Fruit fly (Drosophila melanogaster): Measurements from ENCODE around the gene inaF-C.

The inaF-C gene

DNA sequence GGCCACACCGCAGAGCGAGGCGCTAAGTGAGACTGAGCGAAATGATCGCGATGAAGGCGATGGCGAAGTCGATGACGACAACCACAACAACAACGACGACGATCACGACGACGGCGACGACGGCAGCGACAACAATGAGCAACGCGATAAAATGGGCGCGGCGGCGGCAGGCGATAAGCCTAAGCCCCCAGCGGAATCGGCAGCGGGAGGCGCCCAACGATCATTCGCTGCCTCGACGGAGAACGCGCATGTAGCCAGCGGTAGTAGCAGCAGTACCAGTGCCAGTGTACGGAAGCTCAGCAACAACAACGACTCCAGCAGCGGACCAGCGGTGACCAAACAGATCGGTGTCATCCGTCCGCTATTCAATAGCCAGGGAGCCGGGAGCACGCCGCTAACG is 48.1 kb downstream of the inaF-C start (continued):
- TF ChIP-seq CG9215 (GFP tag; IDR thresholded peaks at IDR 0.05), result no peak
- TF ChIP-seq Bgb (GFP tag; IDR thresholded peaks at IDR 0.05; ENCODE audit: partially characterized antibody), result 0 out of 2 replicates have a peak, but pooled peaks have one; percentile 11
- TF ChIP-seq en (GFP tag; optimal IDR thresholded peaks at IDR 0.05), result no peak
- no peak for TF ChIP-seq dm (GFP tag; optimal IDR thresholded peaks at IDR 0.05)
- no peak for TF ChIP-seq CG10431 (GFP tag; optimal IDR thresholded peaks at IDR 0.05)
- TF ChIP-seq bcd (GFP tag; optimal IDR thresholded peaks at IDR 0.05), result peak; percentile 11
- TF ChIP-seq CG15479 (GFP tag; optimal IDR thresholded peaks at IDR 0.05), result no peak
- TF ChIP-seq run (tag; optimal IDR thresholded peaks at IDR 0.05), result no peak
- TF ChIP-seq Rfx (GFP tag; IDR thresholded peaks at IDR 0.05), result no peak
- TF ChIP-seq Jarid2 (GFP tag; optimal IDR thresholded peaks at IDR 0.05), result peak; percentile 17
- TF ChIP-seq p53 (GFP tag; optimal IDR thresholded peaks at IDR 0.05), result no peak
- TF ChIP-seq CG14667 (GFP tag; IDR thresholded peaks at IDR 0.05), result no peak
- TF ChIP-seq Deaf1 (tag; optimal IDR thresholded peaks at IDR 0.05), result peak; percentile 85
- TF ChIP-seq dati (GFP tag; IDR thresholded peaks at IDR 0.05), result no peak
- no peak for TF ChIP-seq CG4282 (GFP tag; optimal IDR thresholded peaks at IDR 0.05)
- TF ChIP-seq Lim3 (GFP tag; IDR thresholded peaks at IDR 0.05), result no peak
- no peak for TF ChIP-seq CG17361 (GFP tag; IDR thresholded peaks at IDR 0.05)
- TF ChIP-seq Dip2 (GFP tag; IDR thresholded peaks at IDR 0.05), result no peak
- TF ChIP-seq otp (GFP tag; IDR thresholded peaks at IDR 0.05), result no peak
- no peak for TF ChIP-seq slou (GFP tag; optimal IDR thresholded peaks at IDR 0.05)
- TF ChIP-seq Nf-YA (GFP tag; IDR thresholded peaks at IDR 0.05), result no peak
- no peak for TF ChIP-seq Camta (GFP tag; optimal IDR thresholded peaks at IDR 0.05)
- peak; percentile 51; the same call in 1 of the 2 replicates for TF ChIP-seq CG4360 (GFP tag; IDR thresholded peaks at IDR 0.05)
- no peak for TF ChIP-seq CG8281 (tag; optimal IDR thresholded peaks at IDR 0.05)
- no peak for TF ChIP-seq hb (GFP tag; IDR thresholded peaks at IDR 0.05; ENCODE audit: partially characterized antibody)
- TF ChIP-seq gro (GFP tag; optimal IDR thresholded peaks at IDR 0.05), result no peak
- TF ChIP-seq BtbVII (GFP tag; optimal IDR thresholded peaks at IDR 0.05), result peak; percentile 4
- no peak for TF ChIP-seq pan (optimal IDR thresholded peaks at IDR 0.05)
- TF ChIP-seq pan (GFP tag; optimal IDR thresholded peaks at IDR 0.05 in 1 of 2, IDR thresholded peaks at IDR 0.05 in 1 of 2), result no peak
- TF ChIP-seq Awh (GFP tag; IDR thresholded peaks at IDR 0.05), result no peak
- no peak for TF ChIP-seq cwo (GFP tag; optimal IDR thresholded peaks at IDR 0.05)
- no peak for TF ChIP-seq disco-r (GFP tag; optimal IDR thresholded peaks at IDR 0.05)
- TF ChIP-seq CG9932 (GFP tag; IDR thresholded peaks at IDR 0.05), result 0 out of 2 replicates have a peak, but pooled peaks have one; percentile 17
- TF ChIP-seq CG6813 (GFP tag; optimal IDR thresholded peaks at IDR 0.05), result no peak
- no peak for TF ChIP-seq PHDP (tag; optimal IDR thresholded peaks at IDR 0.05)
- peak; percentile 89 for TF ChIP-seq Adf1 (GFP tag; IDR thresholded peaks at IDR 0.05)
- TF ChIP-seq maf-S (GFP tag; optimal IDR thresholded peaks at IDR 0.05), result no peak
- TF ChIP-seq Hmx (GFP tag; optimal IDR thresholded peaks at IDR 0.05), result no peak
- peak; percentile 35; the same call in 1 of the 2 replicates for TF ChIP-seq Drgx (GFP tag; IDR thresholded peaks at IDR 0.05)
- no peak for TF ChIP-seq CG31224 (GFP tag; IDR thresholded peaks at IDR 0.05)
- no peak for TF ChIP-seq CG4730 (GFP tag; IDR thresholded peaks at IDR 0.05)
- peak; percentile 39 for TF ChIP-seq mirr (GFP tag; optimal IDR thresholded peaks at IDR 0.05)
- TF ChIP-seq sens-2 (GFP tag; IDR thresholded peaks at IDR 0.05), result no peak
- no peak for TF ChIP-seq D19A (tag; optimal IDR thresholded peaks at IDR 0.05)
- TF ChIP-seq CG1792 (GFP tag; optimal IDR thresholded peaks at IDR 0.05), result no peak
- no peak for TF ChIP-seq CG13624 (GFP tag; optimal IDR thresholded peaks at IDR 0.05)
- TF ChIP-seq fru (optimal IDR thresholded peaks at IDR 0.05), result no peak
- TF ChIP-seq CG8478 (optimal IDR thresholded peaks at IDR 0.05), result no peak
- peak; percentile 24 for TF ChIP-seq Fer1 (GFP tag; optimal IDR thresholded peaks at IDR 0.05)
- no peak for TF ChIP-seq ATbp (GFP tag; optimal IDR thresholded peaks at IDR 0.05)
- no peak for TF ChIP-seq CG15269 (tag; optimal IDR thresholded peaks at IDR 0.05)
- peak; percentile 96 for TF ChIP-seq sug (tag; optimal IDR thresholded peaks at IDR 0.05)
- no peak for TF ChIP-seq sisA (GFP tag; IDR thresholded peaks at IDR 0.05)
- TF ChIP-seq fd64A (GFP tag; optimal IDR thresholded peaks at IDR 0.05), result no peak
